Worm (Caenorhabditis elegans) whole organism, L4 larva: ENCODE data around the gene srh-219.

Experiments
- ctbp-1 ChIP-seq: fragments of 200-800 bp; sonication (Bioruptor generic); IDR thresholded peaks from 2 replicates; pipeline ENCODE4 v1.3.6; 2022; ENCODE audit warnings: missing genetic modification reagents, missing genetic modification characterization, missing compliant biosample characterization
- dmd-9 ChIP-seq: fragments of 200-800 bp; sonication (Bioruptor generic); IDR thresholded peaks from 2 replicates; pipeline ENCODE4 v1.3.6; 2022; ENCODE audit warnings: missing genetic modification reagents, missing genetic modification characterization, missing compliant biosample characterization
- dpl-1 ChIP-seq: fragments of 150-350 bp; optimal IDR thresholded peaks from 2 replicates; lab custom pipeline; 2014; ENCODE audit warnings: missing biosample characterization, missing genetic modification reagents, missing genetic modification characterization
- duxl-1 ChIP-seq: sonication (generic microtip); optimal IDR thresholded peaks from 2 replicates; lab custom pipeline; 2016; ENCODE audit warnings: mild to moderate bottlenecking, missing genetic modification characterization, moderate library complexity, missing compliant biosample characterization; ENCODE audit not compliant: poor library complexity
- hmg-1.1 ChIP-seq: fragments of 200-800 bp; sonication (Bioruptor generic); IDR thresholded peaks from 2 replicates; pipeline ENCODE4 v1.3.6; 2022; ENCODE audit warnings: missing genetic modification reagents, missing genetic modification characterization, missing compliant biosample characterization
- lin-29 ChIP-seq: fragments of 200-800 bp; sonication (Bioruptor generic); IDR thresholded peaks from 2 replicates; pipeline ENCODE4 v1.3.6; 2022; ENCODE audit warnings: missing genetic modification reagents, missing genetic modification characterization, missing compliant biosample characterization
- lin-39 ChIP-seq: fragments of 150-350 bp; optimal IDR thresholded peaks from 2 replicates; lab custom pipeline; 2014; ENCODE audit warnings: missing biosample characterization, missing genetic modification reagents, missing genetic modification characterization
- saeg-2 ChIP-seq: fragments of 200-800 bp; sonication (Bioruptor generic); IDR thresholded peaks from 2 replicates; pipeline ENCODE4 v1.3.6; 2022; ENCODE audit warnings: missing genetic modification reagents, missing genetic modification characterization, missing compliant biosample characterization
- snpc-4 ChIP-seq: fragments of 150-350 bp; optimal IDR thresholded peaks from 2 replicates; lab custom pipeline; 2014; ENCODE audit warnings: missing biosample characterization, missing genetic modification characterization

DNA sequence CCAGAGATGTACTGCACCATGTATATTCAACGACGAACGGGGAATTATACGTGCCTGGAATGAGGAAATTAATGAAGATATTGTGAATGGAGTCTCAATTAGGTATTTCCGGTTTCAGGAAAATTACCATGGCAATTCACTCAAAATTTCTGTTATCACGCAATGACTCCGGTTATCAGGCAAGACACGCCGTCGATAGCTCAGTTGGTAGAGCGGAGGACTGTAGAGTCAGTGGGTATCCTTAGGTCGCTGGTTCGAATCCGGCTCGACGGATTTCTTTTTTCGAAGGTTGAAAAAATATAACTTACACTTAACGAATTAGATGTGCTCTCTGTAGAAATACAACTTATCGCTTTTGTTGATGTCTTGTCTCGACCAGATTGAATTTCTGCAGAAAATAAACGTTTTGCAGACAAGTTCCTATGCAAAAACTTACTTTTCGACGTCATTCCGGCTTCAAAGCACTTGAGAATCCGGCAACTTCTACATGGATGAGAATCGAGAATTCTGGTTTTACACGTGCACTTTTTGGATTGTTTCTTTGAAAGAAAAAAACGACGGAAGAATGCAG, 14.7 kb upstream of the srh-219 start:
- TF ChIP-seq dmd-9 (GFP tag; lab: Robert Waterston, UW) = no peak
- TF ChIP-seq lin-29 (GFP tag; lab: Robert Waterston, UW) = no peak
- no peak for TF ChIP-seq duxl-1 (tag; lab: Kevin White, UChicago)
- TF ChIP-seq lin-39 = no peak
- TF ChIP-seq ctbp-1 (GFP tag; lab: Robert Waterston, UW) = no peak
- no peak for TF ChIP-seq snpc-4 (tag; lab: Kevin White, UChicago)
- TF ChIP-seq dpl-1 (GFP tag; lab: Kevin White, UChicago) = no peak
- no peak for TF ChIP-seq saeg-2 (GFP tag; lab: Robert Waterston, UW)
- no peak for TF ChIP-seq hmg-1.1
